Worm (Caenorhabditis elegans) whole organism, young adult: ENCODE measurements around the gene lec-7.

Experiments
- B0035.1 ChIP-seq: sonication (generic microtip); optimal IDR thresholded peaks from 2 replicates; lab custom pipeline; 2016; ENCODE audit warnings: missing genetic modification characterization, mild to moderate bottlenecking, missing compliant biosample characterization, missing genotype, missing genetic modification reagents
- F57A8.1 ChIP-seq: fragments of 200-800 bp; sonication (Bioruptor generic); optimal IDR thresholded peaks from 2 replicates; lab custom pipeline; 2018; ENCODE audit warnings: mild to moderate bottlenecking, missing genetic modification characterization, moderate library complexity, missing compliant biosample characterization
- Y67H2A.10 ChIP-seq: fragments of 200-800 bp; sonication (Bioruptor generic); conservative IDR thresholded peaks from 2 replicates; pipeline ENCODE4 v1.3.6; 2022; ENCODE audit warnings: missing genetic modification reagents, missing genetic modification characterization, missing compliant biosample characterization
- Y79H2A.3 ChIP-seq: fragments of 200-800 bp; sonication (Bioruptor generic); conservative IDR thresholded peaks from 2 replicates; pipeline ENCODE4 v1.3.6; 2022; ENCODE audit warnings: missing genetic modification reagents, missing genetic modification characterization, missing compliant biosample characterization
- ama-1 ChIP-seq, 3 experiments: fragments of 150-350 bp in 1 of 3; sonication (generic microtip) in 2 of 3; optimal IDR thresholded peaks; 2 replicates each; lab custom pipeline; 2014 to 2018; ENCODE audit warnings: missing biosample characterization in 2 of 3, missing genetic modification characterization in 2 of 3, missing genetic modification reagents in 2 of 3
- bed-2 ChIP-seq: fragments of 200-800 bp; sonication (Bioruptor generic); IDR thresholded peaks from 2 replicates; pipeline ENCODE4 v1.3.6; 2022; ENCODE audit warnings: missing genetic modification reagents, missing genetic modification characterization, missing compliant biosample characterization
- egrh-3 ChIP-seq: fragments of 200-800 bp; sonication (Bioruptor generic); IDR thresholded peaks from 2 replicates; pipeline ENCODE4 v1.3.6; 2022; ENCODE audit warnings: missing genetic modification reagents, missing genetic modification characterization, missing compliant biosample characterization
- him-1 ChIP-seq: sonication (generic microtip); optimal IDR thresholded peaks from 2 replicates; lab custom pipeline; 2016; ENCODE audit warnings: missing genotype, missing genetic modification reagents, missing genetic modification characterization, missing compliant biosample characterization
- rcor-1 ChIP-seq: fragments of 200-800 bp; sonication (Bioruptor generic); IDR thresholded peaks from 2 replicates; pipeline ENCODE4 v1.3.6; 2022; ENCODE audit warnings: missing genetic modification reagents, missing genetic modification characterization, missing compliant biosample characterization
- rpc-1 ChIP-seq, 2 experiments: fragments of 150-350 bp in 1 of 2; sonication (generic microtip) in 1 of 2; optimal IDR thresholded peaks; 2 replicates each; lab custom pipeline; 2014 to 2018; ENCODE audit warnings: missing biosample characterization in 1 of 2, missing genetic modification characterization in 1 of 2, missing genetic modification reagents in 1 of 2, missing genotype in 1 of 2
- unc-62 ChIP-seq: fragments of 150-350 bp; optimal IDR thresholded peaks from 2 replicates; lab custom pipeline; 2014; ENCODE audit warnings: missing biosample characterization, missing genetic modification reagents, missing genetic modification characterization
- ztf-18 ChIP-seq: sonication (generic microtip); optimal IDR thresholded peaks from 2 replicates; lab custom pipeline; 2016; ENCODE audit warnings: missing genotype, mild to moderate bottlenecking, missing genetic modification characterization, missing compliant biosample characterization

DNA sequence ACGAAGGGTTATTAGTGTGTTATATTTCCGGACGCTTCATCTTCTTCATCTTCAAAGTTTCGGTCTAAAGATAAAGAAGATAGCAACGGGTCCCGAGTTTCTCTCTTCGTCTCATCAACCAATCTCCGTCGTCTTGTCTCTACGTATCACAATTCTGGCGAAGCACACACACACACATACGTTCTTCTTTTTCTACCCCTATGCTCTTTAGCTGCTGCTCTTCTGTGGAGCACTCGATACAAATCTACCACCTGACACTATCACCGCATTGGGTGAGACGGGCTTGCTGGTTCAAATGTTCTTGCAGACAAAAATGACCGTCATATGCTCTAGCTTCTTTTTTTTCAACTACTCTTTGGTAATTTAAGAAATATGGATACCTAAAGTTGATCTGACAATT, 19.5 kb upstream of the lec-7 start:
- TF ChIP-seq B0035.1 (tag; lab: Kevin White, UChicago) (no peak), rpc-1 (optimal IDR thresholded peaks at IDR 0.05; lab: Kevin White, UChicago) (no peak), rpc-1 (tag; optimal IDR thresholded peaks at IDR 0.05; lab: Kevin White, UChicago) (no peak), him-1 (tag; lab: Kevin White, UChicago) (no peak), Y79H2A.3 (no peak), unc-62 (GFP tag; lab: Kevin White, UChicago) (no peak), F57A8.1 (no peak), egrh-3 (GFP tag; lab: Robert Waterston, UW) (no peak), ztf-18 (tag; lab: Kevin White, UChicago) (no peak), bed-2 (GFP tag; lab: Robert Waterston, UW) (no peak), Y67H2A.10 (no peak), ama-1 (optimal IDR thresholded peaks at IDR 0.05; lab: Kevin White, UChicago) (no peak), ama-1 (GFP tag; optimal IDR thresholded peaks at IDR 0.05; lab: Kevin White, UChicago) (no peak), rcor-1 (GFP tag; lab: Robert Waterston, UW) (no peak)
